ENCODE assay signal across 2 worm cellular contexts in genomic region chrIV:14740177-14740576, ce11.
TF ChIP-seq lines count a peak whose summit lies in the region.

No protein-coding gene starts in this region.

TF ChIP-seq in whole organism, L4 larva, 104 proteins besides CTCF, POLR2A, EP300 and RAD21:
- TF ChIP-seq hmg-1.1 (GFP tag; IDR thresholded peaks at IDR 0.05; lab: Robert Waterston, UW) (0 out of 2 replicates have a peak, but pooled peaks have one; percentile 32), lin-38 (GFP tag; IDR thresholded peaks at IDR 0.05; lab: Robert Waterston, UW) (peak; percentile 37), snpc-1.2 (GFP tag; IDR thresholded peaks at IDR 0.05; lab: Robert Waterston, UW) (0 out of 2 replicates have a peak, but pooled peaks have one; percentile 11)

TF ChIP-seq in whole organism, young adult, 124 proteins besides CTCF, POLR2A, EP300 and RAD21:
- TF ChIP-seq hsf-1 (GFP tag; IDR thresholded peaks at IDR 0.05; lab: Robert Waterston, UW): peak; percentile 92
TF ChIP-seq in whole organism, young adult: peak in this region for 1; not testable (repeated sequence) for 123.
